Worm (Caenorhabditis elegans): ENCODE data around the gene srxa-11.

- TF ChIP-seq skn-1 (tag; optimal IDR thresholded peaks at IDR 0.05) (no peak), nhr-10 (tag; optimal IDR thresholded peaks at IDR 0.05) (no peak), nhr-21 (tag; optimal IDR thresholded peaks at IDR 0.05) (no peak), unc-55 (GFP tag; optimal IDR thresholded peaks at IDR 0.05) (no peak), unc-62 (GFP tag; optimal IDR thresholded peaks at IDR 0.05) (no peak), blmp-1 (tag; optimal IDR thresholded peaks at IDR 0.05; ENCODE audit: insufficient read depth) (no peak), elt-1 (tag; optimal IDR thresholded peaks at IDR 0.05) (no peak), ztf-4 (tag; optimal IDR thresholded peaks at IDR 0.05) (no peak), nhr-237 (tag; optimal IDR thresholded peaks at IDR 0.05) (no peak), ztf-1 (GFP tag; conservative IDR thresholded peaks at IDR 0.05) (no peak), snpc-4 (tag; optimal IDR thresholded peaks at IDR 0.05) (no peak)
Measured at ce11 chrV:13887358-13887757, 36.6 kb upstream of the srxa-11 start, which contains the start of gene srsx-19.

Measured in whole organism, L2 larva.